Fruit fly (Drosophila melanogaster) whole organism, prepupa: ENCODE results near the gene dsx-c73A.

Experiments used
- Blimp-1 ChIP-seq: fragments of 200-800 bp; sonication (Bioruptor generic); optimal IDR thresholded peaks from 3 replicates; lab custom pipeline; 2017; ENCODE audit warnings: missing biosample characterization, missing genetic modification characterization, mild to moderate bottlenecking, moderate library complexity, missing genetic modification reagents
- CG10631 ChIP-seq: fragments of 200-800 bp; sonication (Bioruptor generic); optimal IDR thresholded peaks from 2 replicates; lab custom pipeline; 2016; ENCODE audit warnings: missing biosample characterization, missing genetic modification characterization
- CG10669 ChIP-seq: fragments of 200-800 bp; sonication (Bioruptor generic); optimal IDR thresholded peaks from 3 replicates; lab custom pipeline; 2018; ENCODE audit warnings: missing biosample characterization, mild to moderate bottlenecking, missing genetic modification characterization, moderate library complexity
- CG11294 ChIP-seq: fragments of 200-800 bp; sonication (Bioruptor generic); IDR thresholded peaks from 2 replicates; pipeline ENCODE4 v1.3.6; 2022; ENCODE audit warnings: missing biosample characterization, missing genetic modification characterization
- CG11902 ChIP-seq: fragments of 200-800 bp; sonication (Bioruptor generic); optimal IDR thresholded peaks from 3 replicates; lab custom pipeline; 2016; ENCODE audit warnings: missing biosample characterization, missing genetic modification characterization
- CG1621 ChIP-seq: fragments of 200-800 bp; sonication (Bioruptor generic); optimal IDR thresholded peaks from 3 replicates; lab custom pipeline; 2018; ENCODE audit warnings: missing biosample characterization, mild to moderate bottlenecking, missing genetic modification characterization
- CG16779 ChIP-seq: fragments of 200-800 bp; sonication (Bioruptor generic); optimal IDR thresholded peaks from 3 replicates; lab custom pipeline; 2017; ENCODE audit warnings: missing biosample characterization, mild to moderate bottlenecking, missing genetic modification characterization
- CG3032 ChIP-seq: fragments of 200-800 bp; optimal IDR thresholded peaks from 2 replicates; lab custom pipeline; 2019; ENCODE audit warnings: missing biosample characterization, mild to moderate bottlenecking, missing genetic modification characterization, moderate library complexity
- CG31627 ChIP-seq: fragments of 200-800 bp; sonication (Bioruptor generic); optimal IDR thresholded peaks from 3 replicates; lab custom pipeline; 2016; ENCODE audit warnings: missing biosample characterization, missing genetic modification characterization
- CG32006 ChIP-seq: fragments of 200-800 bp; sonication (Bioruptor generic); optimal IDR thresholded peaks from 3 replicates; lab custom pipeline; 2017; ENCODE audit warnings: missing biosample characterization, mild to moderate bottlenecking, missing genetic modification characterization
- CG34406 ChIP-seq: fragments of 200-800 bp; sonication (Bioruptor generic); optimal IDR thresholded peaks from 3 replicates; lab custom pipeline; 2016; ENCODE audit warnings: missing biosample characterization, missing genetic modification characterization
- CG3919 ChIP-seq: fragments of 200-800 bp; sonication (Bioruptor generic); optimal IDR thresholded peaks from 3 replicates; lab custom pipeline; 2016; ENCODE audit warnings: missing biosample characterization, missing genetic modification characterization
- CG4318 ChIP-seq: fragments of 200-800 bp; sonication (Bioruptor generic); optimal IDR thresholded peaks from 3 replicates; lab custom pipeline; 2017; ENCODE audit warnings: missing biosample characterization, mild to moderate bottlenecking, missing genetic modification characterization
- CG6163 ChIP-seq: fragments of 200-800 bp; sonication (Bioruptor generic); IDR thresholded peaks from 3 replicates; pipeline ENCODE4 v1.3.6; 2022; ENCODE audit warnings: missing biosample characterization, missing genetic modification characterization
- CG6276 ChIP-seq: fragments of 200-800 bp; sonication (Bioruptor generic); optimal IDR thresholded peaks from 2 replicates; lab custom pipeline; 2017; ENCODE audit warnings: missing biosample characterization, mild to moderate bottlenecking, missing genetic modification characterization
- CG6808 ChIP-seq: fragments of 200-800 bp; sonication (Bioruptor generic); optimal IDR thresholded peaks from 3 replicates; lab custom pipeline; 2017; ENCODE audit warnings: missing biosample characterization, missing genetic modification characterization, mild to moderate bottlenecking, moderate library complexity, missing genetic modification reagents
- CG6854 ChIP-seq: fragments of 200-800 bp; sonication (Bioruptor generic); optimal IDR thresholded peaks from 2 replicates; lab custom pipeline; 2017; ENCODE audit warnings: missing biosample characterization, mild to moderate bottlenecking, missing genetic modification characterization
- CG7368 ChIP-seq: fragments of 200-800 bp; sonication (Bioruptor generic); optimal IDR thresholded peaks from 3 replicates; lab custom pipeline; 2016; ENCODE audit warnings: missing biosample characterization, missing genetic modification characterization
- CG8119 ChIP-seq: fragments of 200-800 bp; sonication (Bioruptor generic); IDR thresholded peaks from 3 replicates; pipeline ENCODE4 v1.3.6; 2022; ENCODE audit warnings: missing biosample characterization, missing genetic modification characterization
- CG8319 ChIP-seq: fragments of 200-800 bp; sonication (Bioruptor generic); optimal IDR thresholded peaks from 3 replicates; lab custom pipeline; 2016; ENCODE audit warnings: missing biosample characterization, missing genetic modification characterization
- CG8632 ChIP-seq: fragments of 200-800 bp; sonication (Bioruptor generic); optimal IDR thresholded peaks from 3 replicates; lab custom pipeline; 2016; ENCODE audit warnings: missing biosample characterization, missing genetic modification characterization
- CG9139 ChIP-seq: fragments of 200-800 bp; sonication (Bioruptor generic); optimal IDR thresholded peaks from 3 replicates; lab custom pipeline; 2017; ENCODE audit warnings: missing biosample characterization, mild to moderate bottlenecking, missing genetic modification characterization
- Eip75B ChIP-seq: fragments of 200-800 bp; sonication (Bioruptor generic); optimal IDR thresholded peaks from 3 replicates; lab custom pipeline; 2016; ENCODE audit warnings: missing biosample characterization, missing genetic modification characterization
- Eip78C ChIP-seq: fragments of 200-800 bp; sonication (Bioruptor generic); peaks from one replicate; lab custom pipeline; 2016; ENCODE audit warnings: missing biosample characterization, missing genetic modification characterization
- Eip93F ChIP-seq: fragments of 200-800 bp; sonication (Bioruptor generic); optimal IDR thresholded peaks from 2 replicates; lab custom pipeline; 2016; ENCODE audit warnings: missing biosample characterization, mild to moderate bottlenecking, missing genetic modification characterization
- Ets21C ChIP-seq: fragments of 200-800 bp; sonication (Bioruptor generic); optimal IDR thresholded peaks from 3 replicates; lab custom pipeline; 2016; ENCODE audit warnings: missing biosample characterization, missing genetic modification characterization
- Ets96B ChIP-seq: fragments of 200-800 bp; optimal IDR thresholded peaks from 2 replicates; lab custom pipeline; 2019; ENCODE audit warnings: missing biosample characterization, mild to moderate bottlenecking, missing genetic modification characterization, moderate library complexity
- Hr38 ChIP-seq: sonication (Bioruptor generic); optimal IDR thresholded peaks from 2 replicates; lab custom pipeline; 2016; ENCODE audit warnings: missing biosample characterization, missing genetic modification characterization
- Hr39 ChIP-seq: fragments of 200-800 bp; sonication (Bioruptor generic); optimal IDR thresholded peaks from 2 replicates; lab custom pipeline; 2016; ENCODE audit warnings: missing biosample characterization, missing genetic modification characterization
- Hr4 ChIP-seq: fragments of 200-800 bp; sonication (Bioruptor generic); optimal IDR thresholded peaks from 3 replicates; lab custom pipeline; 2016; ENCODE audit warnings: missing biosample characterization, missing genetic modification characterization
- Lpt ChIP-seq: fragments of 200-800 bp; sonication (Bioruptor generic); optimal IDR thresholded peaks from 3 replicates; lab custom pipeline; 2016; ENCODE audit warnings: missing biosample characterization, missing genetic modification characterization
- OdsH ChIP-seq: fragments of 200-800 bp; sonication (Bioruptor generic); optimal IDR thresholded peaks from 3 replicates; lab custom pipeline; 2016; ENCODE audit warnings: missing biosample characterization, missing genetic modification characterization
- Smox ChIP-seq: fragments of 200-800 bp; sonication (Bioruptor generic); optimal IDR thresholded peaks from 3 replicates; lab custom pipeline; 2016; ENCODE audit warnings: missing biosample characterization, missing genetic modification characterization
- Sox102F ChIP-seq: fragments of 200-800 bp; sonication (Bioruptor generic); optimal IDR thresholded peaks from 2 replicates; lab custom pipeline; 2016; ENCODE audit warnings: missing biosample characterization, mild to moderate bottlenecking, missing genetic modification characterization
- Sox14 ChIP-seq: fragments of 200-800 bp; sonication (Bioruptor generic); optimal IDR thresholded peaks from 3 replicates; lab custom pipeline; 2016; ENCODE audit warnings: missing biosample characterization, missing genetic modification characterization
- Sox15 ChIP-seq: fragments of 200-800 bp; sonication (Bioruptor generic); optimal IDR thresholded peaks from 3 replicates; lab custom pipeline; 2016; ENCODE audit warnings: missing biosample characterization, missing genetic modification characterization
- achi ChIP-seq: fragments of 200-800 bp; sonication (Bioruptor generic); optimal IDR thresholded peaks from 3 replicates; lab custom pipeline; 2016; ENCODE audit warnings: missing biosample characterization, missing genetic modification characterization
- acj6 ChIP-seq: fragments of 200-800 bp; sonication (Bioruptor generic); optimal IDR thresholded peaks from 3 replicates; lab custom pipeline; 2016; ENCODE audit warnings: missing biosample characterization, missing genetic modification characterization
- dac ChIP-seq: fragments of 200-800 bp; sonication (Bioruptor generic); optimal IDR thresholded peaks from 2 replicates; lab custom pipeline; 2017; ENCODE audit warnings: missing biosample characterization, mild to moderate bottlenecking, missing genetic modification characterization
- dsx ChIP-seq: fragments of 200-800 bp; optimal IDR thresholded peaks from 3 replicates; lab custom pipeline; 2019; ENCODE audit warnings: missing biosample characterization, mild to moderate bottlenecking, missing genetic modification characterization, moderate library complexity; ENCODE audit not compliant: poor library complexity, severe bottlenecking
- eg ChIP-seq: fragments of 200-800 bp; sonication (Bioruptor generic); IDR thresholded peaks from 3 replicates; pipeline ENCODE4 v1.3.6; 2022; ENCODE audit warnings: missing biosample characterization, missing genetic modification characterization
- esn ChIP-seq: fragments of 200-800 bp; sonication (Bioruptor generic); optimal IDR thresholded peaks from 2 replicates; lab custom pipeline; 2016; ENCODE audit warnings: missing biosample characterization, mild to moderate bottlenecking, missing genetic modification characterization, moderate library complexity
- fd59A ChIP-seq: fragments of 200-800 bp; sonication (Bioruptor generic); optimal IDR thresholded peaks from 2 replicates; lab custom pipeline; 2017; ENCODE audit warnings: missing biosample characterization, mild to moderate bottlenecking, missing genetic modification characterization, missing genetic modification reagents
- fd85E ChIP-seq: fragments of 200-800 bp; sonication (Bioruptor generic); optimal IDR thresholded peaks from 3 replicates; lab custom pipeline; 2016; ENCODE audit warnings: missing biosample characterization, missing genetic modification characterization
- lz ChIP-seq: fragments of 200-800 bp; sonication (Bioruptor generic); optimal IDR thresholded peaks from 3 replicates; lab custom pipeline; 2016; ENCODE audit warnings: missing biosample characterization, missing genetic modification characterization
- pdm3 ChIP-seq: fragments of 200-800 bp; sonication (Bioruptor generic); optimal IDR thresholded peaks from 3 replicates; lab custom pipeline; 2016; ENCODE audit warnings: missing biosample characterization, missing genetic modification characterization
- salr ChIP-seq, 2 experiments: fragments of 200-800 bp; sonication (Bioruptor generic); optimal IDR thresholded peaks; 3 replicates each; lab custom pipeline; 2016 to 2018; ENCODE audit warnings: missing biosample characterization in 2 of 2, missing genetic modification characterization in 2 of 2, mild to moderate bottlenecking in 1 of 2
- spab ChIP-seq: fragments of 200-800 bp; sonication (Bioruptor generic); optimal IDR thresholded peaks from 2 replicates; lab custom pipeline; 2017; ENCODE audit warnings: missing biosample characterization, mild to moderate bottlenecking, missing genetic modification characterization, missing genetic modification reagents
- ss ChIP-seq, 2 experiments: fragments of 200-800 bp; sonication (Bioruptor generic); optimal IDR thresholded peaks; 2 replicates in 1 of 2; 3 replicates in 1 of 2; lab custom pipeline; 2017 to 2018; ENCODE audit warnings: mild to moderate bottlenecking in 2 of 2, missing biosample characterization in 2 of 2, missing genetic modification characterization in 2 of 2, moderate library complexity in 1 of 2
- svp ChIP-seq: fragments of 200-800 bp; sonication (Bioruptor generic); peaks from one replicate; lab custom pipeline; 2016; ENCODE audit warnings: missing biosample characterization, missing genetic modification characterization
- topi ChIP-seq: fragments of 200-800 bp; sonication (Bioruptor generic); optimal IDR thresholded peaks from 3 replicates; lab custom pipeline; 2016; ENCODE audit warnings: missing biosample characterization, missing genetic modification characterization
- vri ChIP-seq: fragments of 200-800 bp; sonication (Bioruptor generic); optimal IDR thresholded peaks from 3 replicates; lab custom pipeline; 2016; ENCODE audit warnings: missing biosample characterization, mild to moderate bottlenecking, missing genetic modification characterization

dsx-c73A gene

DNA sequence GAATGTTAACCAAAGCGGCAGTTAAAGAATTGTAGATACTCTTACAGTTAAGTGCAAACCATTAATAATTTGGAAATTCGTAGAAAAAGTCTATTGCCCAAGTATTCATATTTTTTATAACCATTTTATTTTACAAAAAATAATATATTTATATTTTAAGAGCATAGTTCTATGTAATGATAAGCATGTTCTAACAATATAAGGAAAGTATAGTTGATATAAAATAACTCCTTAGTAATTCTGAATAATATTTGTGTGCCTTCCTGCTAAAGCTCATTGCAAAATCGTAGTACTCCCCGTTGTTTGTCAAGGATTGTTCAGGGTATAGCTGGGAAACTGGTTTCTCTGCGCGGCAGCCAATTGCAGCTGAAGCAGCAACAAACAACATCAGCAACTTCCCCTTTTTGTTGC, 25.0 kb upstream of the dsx-c73A start:
- TF ChIP-seq CG8319 (GFP tag; lab: Kevin White, UChicago) (peak; percentile 73), CG9139 (GFP tag; lab: Kevin White, UChicago) (peak; percentile 77), acj6 (peak; percentile 86), topi (GFP tag; lab: Kevin White, UChicago) (peak; percentile 71), lz (GFP tag; lab: Kevin White, UChicago) (peak; percentile 45), fd59A (peak; percentile 68), eg (GFP tag; lab: Robert Waterston, UW) (no peak), spab (GFP tag; lab: Kevin White, UChicago) (peak; percentile 87), CG11294 (GFP tag; lab: Robert Waterston, UW) (peak; percentile 44; the same call in 1 of the 2 replicates), Sox102F (GFP tag; lab: Kevin White, UChicago) (peak; percentile 58), dac (peak; percentile 57), Hr38 (GFP tag; lab: Kevin White, UChicago) (no peak), vri (peak; percentile 15), CG6163 (GFP tag; lab: Robert Waterston, UW) (peak; percentile 54; the same call in 2 of the 3 replicates), CG16779 (tag; lab: Kevin White, UChicago) (peak; percentile 45), CG3919 (GFP tag; lab: Kevin White, UChicago) (peak; percentile 84), CG34406 (peak; percentile 87), Blimp-1 (GFP tag; lab: Kevin White, UChicago) (peak; percentile 69), Hr4 (GFP tag; lab: Kevin White, UChicago) (peak; percentile 57), CG6276 (peak; percentile 83), Eip93F (GFP tag; lab: Kevin White, UChicago) (no peak), CG1621 (tag; lab: Kevin White, UChicago) (peak; percentile 60), Lpt (GFP tag; lab: Kevin White, UChicago) (peak; percentile 67), CG8119 (GFP tag; lab: Robert Waterston, UW) (peak; percentile 90), CG32006 (GFP tag; lab: Kevin White, UChicago) (peak; percentile 93), Eip78C (GFP tag; lab: Kevin White, UChicago) (peak; percentile 95), Ets96B (tag; lab: Kevin White, UChicago) (peak; percentile 90), Ets21C (GFP tag; lab: Kevin White, UChicago) (peak; percentile 11), Eip75B (GFP tag; lab: Kevin White, UChicago) (peak; percentile 28), Sox15 (peak; percentile 65), Smox (GFP tag; lab: Kevin White, UChicago) (peak; percentile 53), fd85E (GFP tag; lab: Kevin White, UChicago) (peak; percentile 24), svp (GFP tag; lab: Kevin White, UChicago) (peak; percentile 84), CG7368 (GFP tag; lab: Kevin White, UChicago) (peak; percentile 69), CG11902 (GFP tag; lab: Kevin White, UChicago) (peak; percentile 65), CG10631 (GFP tag; lab: Kevin White, UChicago) (peak; percentile 89), OdsH (GFP tag; lab: Kevin White, UChicago) (peak; percentile 88), esn (peak; percentile 79), dsx (GFP tag; lab: Kevin White, UChicago) (peak; percentile 88), pdm3 (peak; percentile 72), salr (GFP tag; optimal IDR thresholded peaks at IDR 0.05; lab: Kevin White, UChicago) (peak in 1 of 2 experiments; percentile 89), CG6854 (peak; percentile 50), Hr39 (GFP tag; lab: Kevin White, UChicago) (peak; percentile 21), ss (GFP tag; optimal IDR thresholded peaks at IDR 0.05; lab: Kevin White, UChicago) (peak; percentile 83 to 92), achi (GFP tag; lab: Kevin White, UChicago) (peak; percentile 87), CG6808 (peak; percentile 88), Sox14 (GFP tag; lab: Kevin White, UChicago) (peak; percentile 39), CG10669 (GFP tag; lab: Kevin White, UChicago) (peak; percentile 83), CG31627 (GFP tag; lab: Kevin White, UChicago) (peak; percentile 38), CG4318 (GFP tag; lab: Kevin White, UChicago) (peak; percentile 84), CG8632 (peak; percentile 87), CG3032 (tag; lab: Kevin White, UChicago) (peak; percentile 84)
